Worm (Caenorhabditis elegans) whole organism, early embryonic: ENCODE data around the gene aak-1.

ENCODE experiments used
- flt-1 ChIP-seq: fragments of 200-800 bp; sonication (Bioruptor generic); IDR thresholded peaks from 2 replicates; pipeline ENCODE4 v1.3.6; 2022; ENCODE audit warnings: missing genetic modification characterization, missing compliant biosample characterization
- hmg-4 ChIP-seq: fragments of 200-800 bp; sonication (Bioruptor generic); optimal IDR thresholded peaks from 2 replicates; lab custom pipeline; 2018; ENCODE audit warnings: mild to moderate bottlenecking, missing genetic modification characterization, missing compliant biosample characterization
- scrt-1 ChIP-seq: fragments of 200-800 bp; sonication (Bioruptor generic); IDR thresholded peaks from 2 replicates; pipeline ENCODE4 v1.3.6; 2022; ENCODE audit warnings: missing genetic modification characterization, missing compliant biosample characterization
- sea-1 ChIP-seq: fragments of 200-800 bp; sonication (Bioruptor generic); conservative IDR thresholded peaks from 2 replicates; pipeline ENCODE4 v1.3.6; 2022; ENCODE audit warnings: missing genetic modification characterization, missing compliant biosample characterization

DNA sequence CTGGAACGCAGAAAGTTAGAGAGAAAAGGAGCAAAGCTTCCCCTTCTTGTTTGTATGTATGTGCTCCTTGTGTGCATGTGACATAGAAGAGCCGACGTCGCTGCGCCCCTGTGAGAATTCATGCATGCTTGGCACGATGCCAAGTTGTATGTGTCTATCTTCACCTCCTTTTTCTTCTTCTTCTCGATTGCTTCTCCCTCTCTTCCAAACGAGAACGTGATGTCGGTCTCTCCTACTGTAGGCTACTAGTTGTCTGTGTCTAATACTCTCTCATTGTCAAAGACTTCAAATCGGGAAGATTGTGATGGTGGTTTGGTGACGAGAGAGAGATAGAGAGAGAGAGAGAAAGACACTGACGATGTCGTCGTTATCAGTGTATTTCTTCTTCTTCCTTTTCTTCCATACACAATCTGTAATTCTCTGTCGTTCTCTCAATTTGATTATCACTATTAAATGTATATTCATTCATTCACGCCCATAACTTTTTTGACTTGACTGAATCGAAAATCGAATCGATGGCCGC lies 36.4 kb upstream of the aak-1 start:
- peak; percentile 57 for TF ChIP-seq hmg-4
- no peak for TF ChIP-seq sea-1 (GFP tag; lab: Robert Waterston, UW)
- no peak for TF ChIP-seq flt-1 (GFP tag; lab: Robert Waterston, UW)
- TF ChIP-seq scrt-1 = no peak
